Fruit fly (Drosophila melanogaster) whole organism, wandering third instar larva: Measurements from ENCODE around the gene Ge-1.

Experiments
- Abd-B ChIP-seq: fragments of >200 bp; optimal IDR thresholded peaks from 2 replicates; lab custom pipeline; 2017; ENCODE audit warnings: missing biosample characterization, missing genetic modification characterization
- GATAd ChIP-seq: sonication (Bioruptor generic); optimal IDR thresholded peaks from 2 replicates; lab custom pipeline; 2016; ENCODE audit warnings: missing biosample characterization, missing genetic modification characterization
- Hr83 ChIP-seq: fragments of 200-300 bp; sonication (Bioruptor generic); optimal IDR thresholded peaks from 2 replicates; lab custom pipeline; 2016; ENCODE audit warnings: missing biosample characterization, mild to moderate bottlenecking, missing genetic modification characterization, moderate library complexity; ENCODE audit not compliant: poor library complexity, severe bottlenecking
- OdsH ChIP-seq: fragments of 200-800 bp; sonication (Bioruptor generic); optimal IDR thresholded peaks from 2 replicates; lab custom pipeline; 2016; ENCODE audit warnings: missing biosample characterization, mild to moderate bottlenecking, missing genetic modification characterization
- Rel ChIP-seq, 2 experiments: fragments of 200-800 bp; sonication (Bioruptor generic) in 1 of 2; optimal IDR thresholded peaks; 2 replicates in 1 of 2; 3 replicates in 1 of 2; lab custom pipeline; 2016 to 2019; ENCODE audit warnings: mild to moderate bottlenecking in 2 of 2, missing biosample characterization in 2 of 2, missing genetic modification characterization in 2 of 2, moderate library complexity in 1 of 2
- Vsx2 ChIP-seq: fragments of 200-300, 225-300 bp; sonication (Bioruptor generic); optimal IDR thresholded peaks from 2 replicates; lab custom pipeline; 2018; ENCODE audit warnings: missing biosample characterization, missing genetic modification characterization; ENCODE audit not compliant: partially characterized antibody
- h ChIP-seq: fragments of 200-800 bp; sonication (Bioruptor generic); optimal IDR thresholded peaks from 3 replicates; lab custom pipeline; 2016; ENCODE audit warnings: missing biosample characterization, mild to moderate bottlenecking, missing genetic modification characterization
- jim ChIP-seq: fragments of 175-275, 200-325 bp; sonication (Bioruptor generic); optimal IDR thresholded peaks from 2 replicates; lab custom pipeline; 2016; ENCODE audit warnings: missing biosample characterization, mild to moderate bottlenecking, missing genetic modification characterization
- lola ChIP-seq: fragments of >200 bp; optimal IDR thresholded peaks from 2 replicates; lab custom pipeline; 2017; ENCODE audit warnings: missing biosample characterization, missing genetic modification characterization
- pan ChIP-seq: fragments of >200 bp; optimal IDR thresholded peaks from 2 replicates; lab custom pipeline; 2017
- psq ChIP-seq: fragments of 200-800 bp; sonication (Bioruptor generic); optimal IDR thresholded peaks from 3 replicates; lab custom pipeline; 2017; ENCODE audit warnings: missing biosample characterization, mild to moderate bottlenecking, missing genetic modification characterization, moderate library complexity
- sv ChIP-seq: fragments of 200-800 bp; sonication (Bioruptor generic); optimal IDR thresholded peaks from 3 replicates; lab custom pipeline; 2016; ENCODE audit warnings: missing biosample characterization, missing genetic modification characterization
- woc ChIP-seq: sonication (Bioruptor generic); optimal IDR thresholded peaks from 2 replicates; lab custom pipeline; 2016; ENCODE audit warnings: missing biosample characterization, mild to moderate bottlenecking, missing genetic modification characterization

dm6 chr2L:11065106-11065878, 35.4 kb downstream of the Ge-1 start:
- TF ChIP-seq woc (GFP tag; lab: Kevin White, UChicago), result peak; percentile 46
- TF ChIP-seq h (GFP tag; lab: Kevin White, UChicago), result peak; percentile 80
- TF ChIP-seq pan (lab: Kevin White, UChicago), result no peak
- peak; percentile 76 for TF ChIP-seq psq
- peak; percentile 73 for TF ChIP-seq OdsH (GFP tag; lab: Kevin White, UChicago)
- TF ChIP-seq Abd-B (GFP tag; lab: Kevin White, UChicago), result no peak
- TF ChIP-seq Vsx2 (GFP tag; lab: Kevin White, UChicago), result no peak
- TF ChIP-seq GATAd (GFP tag; lab: Kevin White, UChicago), result no peak
- peak; percentile 32 for TF ChIP-seq Hr83 (GFP tag; lab: Kevin White, UChicago)
- peak; percentile 34 for TF ChIP-seq jim (GFP tag; lab: Kevin White, UChicago)
- TF ChIP-seq Rel (GFP tag; optimal IDR thresholded peaks at IDR 0.05; lab: Kevin White, UChicago), result peak; percentile 47
- TF ChIP-seq Rel (tag; optimal IDR thresholded peaks at IDR 0.05; lab: Kevin White, UChicago), result peak; percentile 26
- TF ChIP-seq lola (GFP tag; lab: Kevin White, UChicago), result no peak
- TF ChIP-seq sv (GFP tag; lab: Kevin White, UChicago), result no peak
